Worm (Caenorhabditis elegans) whole organism, L4/young adult: ENCODE results near the gene Y73C8B.9.

Experiments used
- W03F9.2 ChIP-seq: fragments of 150-350 bp; optimal IDR thresholded peaks from 2 replicates; lab custom pipeline; 2014; ENCODE audit warnings: missing biosample characterization, missing genetic modification characterization
- dao-5 ChIP-seq: sonication (generic microtip); optimal IDR thresholded peaks from 2 replicates; lab custom pipeline; 2016; ENCODE audit warnings: missing genotype, missing genetic modification characterization, moderate library complexity, missing compliant biosample characterization
- him-1 ChIP-seq: sonication (generic microtip); optimal IDR thresholded peaks from 2 replicates; lab custom pipeline; 2016; ENCODE audit warnings: missing genotype, missing genetic modification reagents, missing genetic modification characterization, missing compliant biosample characterization

DNA sequence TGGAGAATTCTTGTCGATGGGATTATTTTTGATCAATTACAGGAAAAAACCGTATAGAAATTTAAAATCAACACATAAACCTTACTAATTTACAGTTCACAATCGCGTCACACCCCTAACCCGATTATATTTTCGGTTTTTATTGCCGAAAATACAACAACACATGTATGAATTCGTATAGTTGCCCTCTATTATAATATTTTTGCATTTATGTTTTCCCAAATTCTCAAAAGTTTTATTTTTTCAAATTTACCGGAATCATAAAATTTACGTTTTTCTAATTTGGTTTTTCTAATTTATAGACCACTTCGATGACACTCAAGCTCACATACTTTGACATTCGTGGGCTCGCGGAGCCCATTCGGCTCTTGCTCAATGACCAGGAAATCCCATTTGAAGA is 49.6 kb downstream of the Y73C8B.9 start, which contains the start of gene gst-23:
- TF ChIP-seq W03F9.2 (tag; lab: Kevin White, UChicago), result no peak
- no peak for TF ChIP-seq him-1
- TF ChIP-seq dao-5, result no peak
